Fruit fly (Drosophila melanogaster): ENCODE measurements around the gene CG14374.

The CG14374 gene

DNA sequence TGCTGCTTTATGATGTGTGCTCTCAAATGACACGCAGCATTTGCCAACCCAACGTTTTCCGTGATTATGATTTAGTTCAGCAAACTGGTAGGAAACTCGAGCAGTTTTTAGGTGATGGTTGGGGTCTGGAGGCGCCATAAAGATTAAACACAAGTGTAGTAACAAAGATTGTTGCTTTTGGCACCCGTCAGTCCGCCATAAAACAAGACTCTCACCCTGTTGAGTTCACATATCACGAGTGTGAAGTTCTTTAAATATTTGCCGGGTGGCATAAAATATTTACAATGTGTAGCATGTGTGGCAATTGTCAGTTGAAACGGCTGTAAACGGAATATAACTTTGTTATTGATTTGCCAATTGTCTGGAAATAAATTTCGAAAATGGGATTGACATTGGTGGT is 44.8 kb upstream of the CG14374 start (continued):
- TF ChIP-seq CG2678 (tag; optimal IDR thresholded peaks at IDR 0.05): peak; percentile 73
- TF ChIP-seq grau (tag; optimal IDR thresholded peaks at IDR 0.05): peak; percentile 23
- TF ChIP-seq dmrt11E (tag; optimal IDR thresholded peaks at IDR 0.05): no peak
- peak; percentile 34 for TF ChIP-seq Sox100B (GFP tag; optimal IDR thresholded peaks at IDR 0.05)
- peak; percentile 54 for TF ChIP-seq BtbVII (GFP tag; optimal IDR thresholded peaks at IDR 0.05)
- TF ChIP-seq CG4730 (GFP tag; IDR thresholded peaks at IDR 0.05): no peak
- peak; percentile 32; the same call in 1 of the 2 replicates for TF ChIP-seq CG31441 (GFP tag; IDR thresholded peaks at IDR 0.05)
- no peak for TF ChIP-seq CG30431 (GFP tag; optimal IDR thresholded peaks at IDR 0.05)
- peak; percentile 19 for TF ChIP-seq CG15601 (tag; optimal IDR thresholded peaks at IDR 0.05)
- TF ChIP-seq scrt (GFP tag; optimal IDR thresholded peaks at IDR 0.05): peak; percentile 1
- TF ChIP-seq da (GFP tag; optimal IDR thresholded peaks at IDR 0.05): no peak
- no peak for TF ChIP-seq CG4424 (GFP tag; optimal IDR thresholded peaks at IDR 0.05)
- TF ChIP-seq Optix (GFP tag; IDR thresholded peaks at IDR 0.05): no peak
- peak; percentile 26 for TF ChIP-seq CoRest (tag; optimal IDR thresholded peaks at IDR 0.05)
- peak; percentile 36 for TF ChIP-seq CG13296 (GFP tag; optimal IDR thresholded peaks at IDR 0.05)
- peak; percentile 41 for TF ChIP-seq odd (GFP tag; optimal IDR thresholded peaks at IDR 0.05)
- no peak for TF ChIP-seq CTCF (GFP tag; optimal IDR thresholded peaks at IDR 0.05)
- peak; percentile 14 for TF ChIP-seq CG6813 (GFP tag; optimal IDR thresholded peaks at IDR 0.05)
- TF ChIP-seq sob (GFP tag; IDR thresholded peaks at IDR 0.05): peak; percentile 36; the same call in 1 of the 2 replicates
- no peak for TF ChIP-seq CG8944 (GFP tag; optimal IDR thresholded peaks at IDR 0.05)
- peak; percentile 17 for TF ChIP-seq disco-r (GFP tag; optimal IDR thresholded peaks at IDR 0.05)
- no peak for TF ChIP-seq CG2129 (GFP tag; IDR thresholded peaks at IDR 0.05; ENCODE audit: partially characterized antibody)
- peak; percentile 27 for TF ChIP-seq Asciz (GFP tag; optimal IDR thresholded peaks at IDR 0.05)

DNA sequence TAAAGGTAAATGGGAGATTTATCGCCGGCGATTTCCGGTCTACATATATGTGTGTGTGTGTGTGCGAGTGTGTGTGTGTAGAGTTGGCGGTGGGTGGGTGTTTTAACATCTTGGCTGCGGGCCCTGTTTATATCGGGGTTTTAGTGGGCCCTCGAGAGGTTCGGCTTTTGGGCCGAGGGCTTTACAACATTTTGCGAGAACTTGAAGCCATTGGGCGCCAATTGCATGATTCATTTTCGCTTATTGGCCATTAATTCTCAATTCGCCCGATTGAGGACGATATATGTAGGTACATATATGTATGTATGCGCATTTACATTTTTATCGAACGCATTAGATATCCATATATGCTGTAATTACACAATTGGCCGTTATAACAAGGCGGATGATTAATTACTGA is 38.9 kb upstream of the CG14374 start:
- TF ChIP-seq NC2β (GFP tag; optimal IDR thresholded peaks at IDR 0.05) (no peak), Med (GFP tag) (peak; percentile 14), CG12942 (GFP tag; optimal IDR thresholded peaks at IDR 0.05) (no peak), Ets65A (GFP tag) (peak; percentile 94), tap (tag; optimal IDR thresholded peaks at IDR 0.05) (no peak), cg (GFP tag; optimal IDR thresholded peaks at IDR 0.05) (peak; percentile 14)

DNA sequence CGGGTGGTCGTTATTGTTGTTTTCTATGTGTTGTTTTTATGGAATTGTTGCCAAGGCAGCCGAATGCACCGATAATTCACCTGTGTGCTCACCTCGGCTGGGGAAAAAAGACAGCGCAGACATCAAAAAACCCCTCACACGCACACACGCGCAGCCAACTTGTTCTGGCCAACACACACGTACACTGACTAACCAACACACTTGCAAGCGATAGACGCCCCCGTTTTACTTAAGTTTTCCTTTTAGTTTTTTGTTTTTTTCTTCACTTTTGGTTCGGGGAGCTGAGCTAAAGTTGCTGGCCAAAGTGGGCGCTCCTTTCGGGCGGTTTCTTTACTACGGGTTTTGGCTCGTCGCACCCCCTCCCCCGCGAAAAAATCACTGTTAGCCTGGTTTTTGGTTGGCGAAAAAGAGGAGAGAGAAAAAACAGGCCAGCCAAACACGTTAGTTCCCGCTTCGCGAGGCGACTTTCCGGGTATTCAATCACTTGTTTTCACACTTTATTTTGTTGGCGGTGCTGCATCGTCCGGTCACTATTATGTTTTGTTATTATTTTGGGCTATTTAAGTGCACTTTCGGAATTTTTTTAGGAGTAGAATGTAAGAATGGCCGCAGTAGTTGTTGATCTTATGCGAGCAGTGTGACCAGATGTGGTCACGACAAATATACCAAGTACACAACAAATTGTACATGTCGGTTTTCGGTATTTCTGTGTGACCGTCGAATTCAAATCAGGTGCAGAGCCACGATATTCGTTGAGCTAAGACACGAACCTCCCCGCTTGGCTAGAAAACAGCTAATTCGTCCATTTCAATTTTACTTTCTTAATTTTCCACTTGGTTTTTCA is 37.6 kb upstream of the CG14374 start, which contains the start of gene yrt:
Gene yrt, minus strand, starts transcription at position 660 of the 844 bp plus-strand sequence.
- no peak for TF ChIP-seq CG11456 (GFP tag; IDR thresholded peaks at IDR 0.05)
- peak; percentile 48 for TF ChIP-seq vvl (GFP tag; IDR thresholded peaks at IDR 0.05)
- TF ChIP-seq insv (GFP tag; optimal IDR thresholded peaks at IDR 0.05): peak in 1 of 2 experiments; percentile 68
- TF ChIP-seq CoRest (tag; optimal IDR thresholded peaks at IDR 0.05): peak; percentile 15
- peak; percentile 16 for TF ChIP-seq Fer1 (GFP tag; optimal IDR thresholded peaks at IDR 0.05)
- TF ChIP-seq CTCF (GFP tag; optimal IDR thresholded peaks at IDR 0.05): peak; percentile 77
- peak; percentile 81 for TF ChIP-seq pita (GFP tag; optimal IDR thresholded peaks at IDR 0.05)
- peak; percentile 49 for TF ChIP-seq nmo (GFP tag; optimal IDR thresholded peaks at IDR 0.05)
- TF ChIP-seq ci (GFP tag; IDR thresholded peaks at IDR 0.05): 0 out of 3 replicates have a peak, but pooled peaks have one; percentile 10
- TF ChIP-seq unc-4 (GFP tag; IDR thresholded peaks at IDR 0.05; ENCODE audit: partially characterized antibody): 0 out of 2 replicates have a peak, but pooled peaks have one; percentile 12
- peak; percentile 96 for TF ChIP-seq gfzf (GFP tag; optimal IDR thresholded peaks at IDR 0.05)
- 0 out of 2 replicates have a peak, but pooled peaks have one; percentile 3 for TF ChIP-seq crol (GFP tag; IDR thresholded peaks at IDR 0.05)
- peak; percentile 78 for TF ChIP-seq MESR4 (GFP tag; optimal IDR thresholded peaks at IDR 0.05)
- TF ChIP-seq CG11504 (tag; optimal IDR thresholded peaks at IDR 0.05): peak; percentile 42
- TF ChIP-seq CG34376 (GFP tag; optimal IDR thresholded peaks at IDR 0.05): no peak
- peak; percentile 59 for TF ChIP-seq CG12659 (GFP tag; optimal IDR thresholded peaks at IDR 0.05)
- peak; percentile 38 for TF ChIP-seq sqz (GFP tag; optimal IDR thresholded peaks at IDR 0.05)
- peak; percentile 16 for TF ChIP-seq CG2116 (GFP tag; optimal IDR thresholded peaks at IDR 0.05)
- TF ChIP-seq scrt (GFP tag; optimal IDR thresholded peaks at IDR 0.05): peak; percentile 11
- TF ChIP-seq Lim3 (GFP tag; IDR thresholded peaks at IDR 0.05): no peak
- TF ChIP-seq trem (tag; optimal IDR thresholded peaks at IDR 0.05): peak; percentile 69

Measured in whole organism, embryonic.